Worm (Caenorhabditis elegans) whole organism, L1 larva: ENCODE results near the gene F09E5.16.
A peak's percentile ranks its signal among the peaks of the same experiment; 100 is the strongest.

Source experiments
- C16A3.4 ChIP-seq: fragments of 150-350 bp; optimal IDR thresholded peaks from 2 replicates; lab custom pipeline; 2014; ENCODE audit warnings: missing biosample characterization, missing genetic modification characterization
- C34B4.2 ChIP-seq: sonication (generic microtip); optimal IDR thresholded peaks from 2 replicates; lab custom pipeline; 2017; ENCODE audit warnings: mild to moderate bottlenecking, missing genetic modification characterization, missing compliant biosample characterization
- Y116A8C.19 ChIP-seq: sonication (generic microtip); optimal IDR thresholded peaks from 2 replicates; lab custom pipeline; 2016; ENCODE audit warnings: missing compliant biosample characterization, missing genetic modification characterization, borderline replicate concordance
- alr-1 ChIP-seq: fragments of 200-800 bp; sonication (Bioruptor generic); optimal IDR thresholded peaks from 2 replicates; lab custom pipeline; 2018; ENCODE audit warnings: borderline replicate concordance, mild to moderate bottlenecking, missing genetic modification characterization, missing compliant biosample characterization
- ama-1 ChIP-seq: fragments of 150-350 bp; optimal IDR thresholded peaks from 2 replicates; lab custom pipeline; 2014
- blmp-1 ChIP-seq: fragments of 150-350 bp; optimal IDR thresholded peaks from 2 replicates; lab custom pipeline; 2014; ENCODE audit warnings: missing biosample characterization, missing genetic modification characterization
- ceh-82 ChIP-seq, 3 experiments: fragments of 150-350 bp in 1 of 3; sonication (generic microtip) in 2 of 3; optimal IDR thresholded peaks; 2 replicates each; lab custom pipeline; 2014 to 2017; ENCODE audit warnings: missing biosample characterization in 3 of 3, missing genetic modification characterization in 3 of 3
- ceh-90 ChIP-seq: sonication (generic microtip); optimal IDR thresholded peaks from 2 replicates; lab custom pipeline; 2016; ENCODE audit warnings: missing genetic modification characterization, missing compliant biosample characterization
- efl-1 ChIP-seq, 4 experiments: fragments of 150-350 bp; optimal IDR thresholded peaks in 3 of 4; peaks in 1 of 4; 1 replicate in 1 of 4; 2 replicates in 3 of 4; lab custom pipeline; 2014; ENCODE audit warnings: missing biosample characterization in 2 of 4, missing genetic modification characterization in 2 of 4, missing genetic modification reagents in 2 of 4
- efl-3 ChIP-seq: fragments of 200-800 bp; sonication (Bioruptor generic); optimal IDR thresholded peaks from 2 replicates; lab custom pipeline; 2018; ENCODE audit warnings: mild to moderate bottlenecking, missing genetic modification characterization, missing compliant biosample characterization
- egl-13 ChIP-seq: sonication (generic microtip); optimal IDR thresholded peaks from 2 replicates; lab custom pipeline; 2016; ENCODE audit warnings: missing genotype, missing genetic modification reagents, missing genetic modification characterization, missing compliant biosample characterization
- egl-27 ChIP-seq, 2 experiments: fragments of 150-350 bp in 1 of 2; sonication (generic microtip); optimal IDR thresholded peaks; 3 replicates each; lab custom pipeline; 2017 to 2018; ENCODE audit warnings: missing biosample characterization in 2 of 2, missing genetic modification characterization in 2 of 2, missing genetic modification reagents in 2 of 2
- elt-2 ChIP-seq: sonication (generic microtip); optimal IDR thresholded peaks from 2 replicates; lab custom pipeline; 2016; ENCODE audit warnings: missing genetic modification characterization, mild to moderate bottlenecking, inconsistent platforms, missing compliant biosample characterization, missing genetic modification reagents
- fkh-4 ChIP-seq: sonication (generic microtip); optimal IDR thresholded peaks from 2 replicates; lab custom pipeline; 2016; ENCODE audit warnings: missing compliant biosample characterization, missing genetic modification characterization, borderline replicate concordance
- fkh-8 ChIP-seq: sonication (generic microtip); optimal IDR thresholded peaks from 2 replicates; lab custom pipeline; 2016; ENCODE audit warnings: mild to moderate bottlenecking, missing genetic modification characterization, missing compliant biosample characterization
- grh-1 ChIP-seq: fragments of 200-800 bp; sonication (Bioruptor generic); IDR thresholded peaks from 2 replicates; pipeline ENCODE4 v1.3.6; 2022; ENCODE audit warnings: missing genetic modification reagents, missing genetic modification characterization, missing compliant biosample characterization
- irx-1 ChIP-seq: sonication (generic microtip); optimal IDR thresholded peaks from 2 replicates; lab custom pipeline; 2016; ENCODE audit warnings: missing genetic modification characterization, missing compliant biosample characterization
- jun-1 ChIP-seq: fragments of 150-350 bp; optimal IDR thresholded peaks from 2 replicates; lab custom pipeline; 2014; ENCODE audit warnings: missing biosample characterization, missing genetic modification reagents, missing genetic modification characterization
- lin-14 ChIP-seq: fragments of 200-800 bp; sonication (Bioruptor generic); optimal IDR thresholded peaks from 2 replicates; lab custom pipeline; 2018; ENCODE audit warnings: mild to moderate bottlenecking, missing genetic modification characterization, moderate library complexity, missing compliant biosample characterization
- lir-3 ChIP-seq: sonication (generic microtip); optimal IDR thresholded peaks from 2 replicates; lab custom pipeline; 2016; ENCODE audit warnings: mild to moderate bottlenecking, missing genetic modification characterization, moderate library complexity, missing compliant biosample characterization; ENCODE audit not compliant: poor library complexity
- lsy-2 ChIP-seq, 2 experiments: fragments of 150-350 bp; optimal IDR thresholded peaks; 2 replicates each; lab custom pipeline; 2014; ENCODE audit warnings: missing biosample characterization in 2 of 2, missing genetic modification characterization in 2 of 2
- mab-9 ChIP-seq: fragments of 200-800 bp; sonication (Bioruptor generic); IDR thresholded peaks from 2 replicates; pipeline ENCODE4 v1.3.6; 2022; ENCODE audit warnings: missing genetic modification reagents, missing genetic modification characterization, missing compliant biosample characterization
- nhr-47 ChIP-seq: sonication (generic microtip); optimal IDR thresholded peaks from 2 replicates; lab custom pipeline; 2016; ENCODE audit warnings: mild to moderate bottlenecking, missing genetic modification characterization, moderate library complexity, missing compliant biosample characterization
- nhr-71 ChIP-seq: sonication (generic microtip); optimal IDR thresholded peaks from 2 replicates; lab custom pipeline; 2016; ENCODE audit warnings: mild to moderate bottlenecking, missing genetic modification characterization, moderate library complexity, missing compliant biosample characterization
- nhr-77 ChIP-seq: fragments of 150-350 bp; optimal IDR thresholded peaks from 2 replicates; lab custom pipeline; 2014; ENCODE audit warnings: missing biosample characterization, missing genetic modification characterization
- pag-3 ChIP-seq: sonication (generic microtip); optimal IDR thresholded peaks from 2 replicates; lab custom pipeline; 2017; ENCODE audit warnings: missing genetic modification characterization, mild to moderate bottlenecking, missing compliant biosample characterization, antibody characterized with exemption, borderline replicate concordance; ENCODE audit not compliant: insufficient read depth
- pax-3 ChIP-seq: fragments of 200-800 bp; sonication (Bioruptor generic); optimal IDR thresholded peaks from 2 replicates; lab custom pipeline; 2018; ENCODE audit warnings: mild to moderate bottlenecking, missing genetic modification characterization, moderate library complexity, missing compliant biosample characterization
- skn-1 ChIP-seq: fragments of 150-350 bp; optimal IDR thresholded peaks from 2 replicates; lab custom pipeline; 2014; ENCODE audit warnings: missing biosample characterization, missing genetic modification characterization
- tbx-2 ChIP-seq: sonication (generic microtip); optimal IDR thresholded peaks from 2 replicates; lab custom pipeline; 2016; ENCODE audit warnings: missing genetic modification characterization, missing compliant biosample characterization
- unc-130 ChIP-seq: fragments of 150-350 bp; optimal IDR thresholded peaks from 2 replicates; lab custom pipeline; 2017; ENCODE audit warnings: missing biosample characterization, missing genetic modification characterization, inconsistent platforms
- unc-30 ChIP-seq: sonication (generic microtip); optimal IDR thresholded peaks from 2 replicates; lab custom pipeline; 2017; ENCODE audit warnings: missing biosample characterization, missing genetic modification characterization
- unc-62 ChIP-seq: fragments of 150-350 bp; optimal IDR thresholded peaks from 2 replicates; lab custom pipeline; 2014; ENCODE audit warnings: missing biosample characterization, missing genetic modification reagents, missing genetic modification characterization
- unc-98 ChIP-seq: fragments of 200-800 bp; sonication (Bioruptor generic); IDR thresholded peaks from 2 replicates; pipeline ENCODE4 v1.3.6; 2022; ENCODE audit warnings: missing genetic modification characterization, missing compliant biosample characterization
- xbp-1 ChIP-seq: sonication (generic microtip); optimal IDR thresholded peaks from 2 replicates; lab custom pipeline; 2016; ENCODE audit warnings: missing genetic modification characterization, missing compliant biosample characterization
- ztf-4 ChIP-seq: fragments of 150-350 bp; optimal IDR thresholded peaks from 2 replicates; lab custom pipeline; 2014; ENCODE audit warnings: missing biosample characterization, missing genetic modification characterization

The F09E5.16 gene

ce11 chrII:5365645-5366044, at the start of gene F09E5.16:
TSS of gene F09E5.16 (minus strand) at chrII:5365745.
- TF ChIP-seq irx-1 (no peak), lin-14 (peak; percentile 9)

DNA sequence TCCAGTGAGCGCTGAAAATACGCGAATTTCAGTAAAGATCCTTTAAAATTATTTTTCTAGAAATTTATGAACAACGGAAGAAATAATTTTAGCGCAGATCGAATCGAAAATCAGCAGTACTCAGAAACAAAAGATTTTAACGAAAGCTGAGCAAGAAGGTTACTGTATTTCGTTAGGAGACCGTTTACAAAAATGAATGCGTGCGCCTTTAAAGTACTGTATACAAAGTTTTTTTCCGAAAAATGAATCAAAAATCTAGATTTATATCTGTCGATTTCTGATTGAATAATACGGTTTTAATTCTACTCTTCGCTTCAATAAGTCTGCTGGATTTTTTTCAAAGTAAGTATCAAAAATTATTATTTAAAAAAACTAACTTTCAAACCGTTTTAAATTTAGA, 48.5 kb upstream of the F09E5.16 start, which contains the start of the genes EEED8.14 and EEED8.3:
Gene EEED8.14 (minus strand): TSS at position 13 of the 400 bp plus-strand sequence.
Gene EEED8.3 (plus strand): TSS at position 237 of the 400 bp plus-strand sequence.
- TF ChIP-seq nhr-47 (no peak), jun-1 (tag; lab: Kevin White, UChicago) (no peak), blmp-1 (tag; lab: Kevin White, UChicago) (no peak), nhr-77 (tag; lab: Kevin White, UChicago) (no peak), mab-9 (no peak), elt-2 (no peak), lsy-2 (tag; optimal IDR thresholded peaks at IDR 0.05; lab: Kevin White, UChicago) (no peak), lir-3 (no peak), efl-1 (optimal IDR thresholded peaks at IDR 0.05; lab: Kevin White, UChicago) (no peak), efl-1 (GFP tag; optimal IDR thresholded peaks at IDR 0.05 in 1 of 2; lab: Kevin White, UChicago) (no peak), unc-130 (tag; lab: Kevin White, UChicago) (no peak), efl-3 (no peak), lin-14 (no peak), Y116A8C.19 (tag; lab: Kevin White, UChicago) (no peak), irx-1 (no peak), grh-1 (GFP tag; lab: Robert Waterston, UW) (no peak), tbx-2 (no peak)
- TF ChIP-seq, all 84 proteins: peak for 0

- TF ChIP-seq fkh-4 (tag; lab: Kevin White, UChicago) (no peak), ztf-4 (tag; lab: Kevin White, UChicago) (no peak), skn-1 (tag; lab: Kevin White, UChicago) (no peak), Y116A8C.19 (tag; lab: Kevin White, UChicago) (no peak), xbp-1 (tag; lab: Kevin White, UChicago) (no peak), jun-1 (tag; lab: Kevin White, UChicago) (no peak), egl-27 (tag; optimal IDR thresholded peaks at IDR 0.05; lab: Kevin White, UChicago) (no peak), fkh-8 (tag; lab: Kevin White, UChicago) (no peak), pag-3 (tag; lab: Kevin White, UChicago) (no peak), blmp-1 (tag; lab: Kevin White, UChicago) (no peak), ceh-90 (tag; lab: Kevin White, UChicago) (no peak), C34B4.2 (tag; lab: Kevin White, UChicago) (no peak), alr-1 (tag; lab: Kevin White, UChicago) (no peak), C16A3.4 (tag; lab: Kevin White, UChicago) (no peak), unc-30 (no peak), unc-98 (GFP tag; lab: Robert Waterston, UW) (no peak), egl-13 (no peak)
These were observed 46.9 kb upstream of the F09E5.16 start, which contains the start of the genes EEED8.13 and EEED8.18 for ce11 chrII:5412467-5412866. TSS of gene EEED8.13 (minus strand) at chrII:5412567. TSS of gene EEED8.18 (minus strand) at chrII:5412610.

ce11 chrII:5408924-5409323, 43.4 kb upstream of the F09E5.16 start, which contains the start of the genes EEED8.12 and EEED8.4:
TSS of gene EEED8.12 (minus strand) at chrII:5409024.
TSS of gene EEED8.4 (plus strand) at chrII:5409319.
- TF ChIP-seq C16A3.4 (tag; lab: Kevin White, UChicago) = no peak
- no peak for TF ChIP-seq ama-1 (lab: Kevin White, UChicago)
- TF ChIP-seq unc-62 (GFP tag; lab: Kevin White, UChicago) = no peak
- no peak for TF ChIP-seq nhr-71 (tag; lab: Kevin White, UChicago)
- no peak for TF ChIP-seq skn-1 (tag; lab: Kevin White, UChicago)
- no peak for TF ChIP-seq jun-1 (tag; lab: Kevin White, UChicago)
- TF ChIP-seq pax-3 (tag; lab: Kevin White, UChicago) = no peak
- no peak for TF ChIP-seq fkh-8 (tag; lab: Kevin White, UChicago)
- TF ChIP-seq ceh-82 (tag; optimal IDR thresholded peaks at IDR 0.05; lab: Kevin White, UChicago) = no peak
- no peak for TF ChIP-seq ztf-4 (tag; lab: Kevin White, UChicago)
